Worm (Caenorhabditis elegans) whole organism, late embryonic: ENCODE results near the gene npl-10.

ENCODE experiments used
- Y22D7AL.16 ChIP-seq: sonication (generic microtip); optimal IDR thresholded peaks from 2 replicates; lab custom pipeline; 2016; ENCODE audit warnings: missing genetic modification characterization, missing compliant biosample characterization
- ama-1 ChIP-seq: fragments of 150-350 bp; optimal IDR thresholded peaks from 2 replicates; lab custom pipeline; 2014
- ceh-45 ChIP-seq: fragments of 200-800 bp; sonication (Bioruptor generic); IDR thresholded peaks from 2 replicates; pipeline ENCODE4 v1.3.6; 2022; ENCODE audit warnings: missing genetic modification reagents, missing genetic modification characterization, missing compliant biosample characterization
- ceh-48 ChIP-seq: sonication (generic microtip); optimal IDR thresholded peaks from 2 replicates; lab custom pipeline; 2016; ENCODE audit warnings: missing genetic modification characterization, inconsistent platforms, missing compliant biosample characterization
- ceh-6 ChIP-seq: fragments of 200-800 bp; sonication (Bioruptor generic); optimal IDR thresholded peaks from 2 replicates; lab custom pipeline; 2018; ENCODE audit warnings: mild to moderate bottlenecking, missing genetic modification characterization, missing compliant biosample characterization
- elt-4 ChIP-seq: sonication (generic microtip); optimal IDR thresholded peaks from 2 replicates; lab custom pipeline; 2016; ENCODE audit warnings: missing genetic modification characterization, missing compliant biosample characterization
- madf-2 ChIP-seq: sonication (generic microtip); optimal IDR thresholded peaks from 2 replicates; lab custom pipeline; 2017; ENCODE audit warnings: missing genetic modification characterization, missing compliant biosample characterization
- pha-4 ChIP-seq: fragments of 150-350 bp; optimal IDR thresholded peaks from 2 replicates; lab custom pipeline; 2018; ENCODE audit warnings: missing biosample characterization, missing genetic modification reagents, missing genetic modification characterization
- ztf-16 ChIP-seq: sonication (generic microtip); optimal IDR thresholded peaks from 2 replicates; lab custom pipeline; 2017; ENCODE audit warnings: missing genetic modification characterization, missing compliant biosample characterization

- TF ChIP-seq ceh-6 (GFP tag; lab: Kevin White, UChicago): no peak
- TF ChIP-seq pha-4 (tag; lab: Kevin White, UChicago): no peak
- TF ChIP-seq ceh-45 (GFP tag; lab: Robert Waterston, UW): no peak
- TF ChIP-seq madf-2 (tag; lab: Kevin White, UChicago): no peak
- no peak for TF ChIP-seq elt-4 (tag; lab: Kevin White, UChicago)
- TF ChIP-seq ama-1 (lab: Kevin White, UChicago): no peak
- no peak for TF ChIP-seq Y22D7AL.16
- TF ChIP-seq ceh-48 (tag; lab: Kevin White, UChicago): no peak
- no peak for TF ChIP-seq ztf-16
Measured at ce11 chrIII:3893992-3894391, 41.7 kb downstream of the npl-10 start.
